Fruit fly (Drosophila melanogaster) whole organism, prepupa: ENCODE measurements around the gene Osi10a.

ENCODE experiments used
- Blimp-1 ChIP-seq: fragments of 200-800 bp; sonication (Bioruptor generic); optimal IDR thresholded peaks from 3 replicates; lab custom pipeline; 2017; ENCODE audit warnings: missing biosample characterization, missing genetic modification characterization, mild to moderate bottlenecking, moderate library complexity, missing genetic modification reagents
- CG10631 ChIP-seq: fragments of 200-800 bp; sonication (Bioruptor generic); optimal IDR thresholded peaks from 2 replicates; lab custom pipeline; 2016; ENCODE audit warnings: missing biosample characterization, missing genetic modification characterization
- CG11762 ChIP-seq: fragments of 200-800 bp; sonication (Bioruptor generic); optimal IDR thresholded peaks from 3 replicates; lab custom pipeline; 2016; ENCODE audit warnings: missing biosample characterization, missing genetic modification characterization; ENCODE audit not compliant: insufficient read depth
- CG15336 ChIP-seq: fragments of 200-800 bp; sonication (Bioruptor generic); IDR thresholded peaks from 2 replicates; pipeline ENCODE4 v1.3.6; 2022; ENCODE audit warnings: missing biosample characterization, missing genetic modification characterization
- CG1621 ChIP-seq: fragments of 200-800 bp; sonication (Bioruptor generic); optimal IDR thresholded peaks from 3 replicates; lab custom pipeline; 2018; ENCODE audit warnings: missing biosample characterization, mild to moderate bottlenecking, missing genetic modification characterization
- CG16779 ChIP-seq: fragments of 200-800 bp; sonication (Bioruptor generic); optimal IDR thresholded peaks from 3 replicates; lab custom pipeline; 2017; ENCODE audit warnings: missing biosample characterization, mild to moderate bottlenecking, missing genetic modification characterization
- CG3032 ChIP-seq: fragments of 200-800 bp; optimal IDR thresholded peaks from 2 replicates; lab custom pipeline; 2019; ENCODE audit warnings: missing biosample characterization, mild to moderate bottlenecking, missing genetic modification characterization, moderate library complexity
- CG31627 ChIP-seq: fragments of 200-800 bp; sonication (Bioruptor generic); optimal IDR thresholded peaks from 3 replicates; lab custom pipeline; 2016; ENCODE audit warnings: missing biosample characterization, missing genetic modification characterization
- CG32006 ChIP-seq: fragments of 200-800 bp; sonication (Bioruptor generic); optimal IDR thresholded peaks from 3 replicates; lab custom pipeline; 2017; ENCODE audit warnings: missing biosample characterization, mild to moderate bottlenecking, missing genetic modification characterization
- CG3919 ChIP-seq: fragments of 200-800 bp; sonication (Bioruptor generic); optimal IDR thresholded peaks from 3 replicates; lab custom pipeline; 2016; ENCODE audit warnings: missing biosample characterization, missing genetic modification characterization
- CG6163 ChIP-seq: fragments of 200-800 bp; sonication (Bioruptor generic); IDR thresholded peaks from 3 replicates; pipeline ENCODE4 v1.3.6; 2022; ENCODE audit warnings: missing biosample characterization, missing genetic modification characterization
- CG6276 ChIP-seq: fragments of 200-800 bp; sonication (Bioruptor generic); optimal IDR thresholded peaks from 2 replicates; lab custom pipeline; 2017; ENCODE audit warnings: missing biosample characterization, mild to moderate bottlenecking, missing genetic modification characterization
- CG8319 ChIP-seq: fragments of 200-800 bp; sonication (Bioruptor generic); optimal IDR thresholded peaks from 3 replicates; lab custom pipeline; 2016; ENCODE audit warnings: missing biosample characterization, missing genetic modification characterization
- CG8632 ChIP-seq: fragments of 200-800 bp; sonication (Bioruptor generic); optimal IDR thresholded peaks from 3 replicates; lab custom pipeline; 2016; ENCODE audit warnings: missing biosample characterization, missing genetic modification characterization
- Eip75B ChIP-seq: fragments of 200-800 bp; sonication (Bioruptor generic); optimal IDR thresholded peaks from 3 replicates; lab custom pipeline; 2016; ENCODE audit warnings: missing biosample characterization, missing genetic modification characterization
- Eip78C ChIP-seq: fragments of 200-800 bp; sonication (Bioruptor generic); peaks from one replicate; lab custom pipeline; 2016; ENCODE audit warnings: missing biosample characterization, missing genetic modification characterization
- Ets96B ChIP-seq: fragments of 200-800 bp; optimal IDR thresholded peaks from 2 replicates; lab custom pipeline; 2019; ENCODE audit warnings: missing biosample characterization, mild to moderate bottlenecking, missing genetic modification characterization, moderate library complexity
- Hr39 ChIP-seq: fragments of 200-800 bp; sonication (Bioruptor generic); optimal IDR thresholded peaks from 2 replicates; lab custom pipeline; 2016; ENCODE audit warnings: missing biosample characterization, missing genetic modification characterization
- Hr4 ChIP-seq: fragments of 200-800 bp; sonication (Bioruptor generic); optimal IDR thresholded peaks from 3 replicates; lab custom pipeline; 2016; ENCODE audit warnings: missing biosample characterization, missing genetic modification characterization
- Lpt ChIP-seq: fragments of 200-800 bp; sonication (Bioruptor generic); optimal IDR thresholded peaks from 3 replicates; lab custom pipeline; 2016; ENCODE audit warnings: missing biosample characterization, missing genetic modification characterization
- Sox14 ChIP-seq: fragments of 200-800 bp; sonication (Bioruptor generic); optimal IDR thresholded peaks from 3 replicates; lab custom pipeline; 2016; ENCODE audit warnings: missing biosample characterization, missing genetic modification characterization
- achi ChIP-seq: fragments of 200-800 bp; sonication (Bioruptor generic); optimal IDR thresholded peaks from 3 replicates; lab custom pipeline; 2016; ENCODE audit warnings: missing biosample characterization, missing genetic modification characterization
- dsx ChIP-seq: fragments of 200-800 bp; optimal IDR thresholded peaks from 3 replicates; lab custom pipeline; 2019; ENCODE audit warnings: missing biosample characterization, mild to moderate bottlenecking, missing genetic modification characterization, moderate library complexity; ENCODE audit not compliant: poor library complexity, severe bottlenecking
- eg ChIP-seq: fragments of 200-800 bp; sonication (Bioruptor generic); IDR thresholded peaks from 3 replicates; pipeline ENCODE4 v1.3.6; 2022; ENCODE audit warnings: missing biosample characterization, missing genetic modification characterization
- esn ChIP-seq: fragments of 200-800 bp; sonication (Bioruptor generic); optimal IDR thresholded peaks from 2 replicates; lab custom pipeline; 2016; ENCODE audit warnings: missing biosample characterization, mild to moderate bottlenecking, missing genetic modification characterization, moderate library complexity
- fd59A ChIP-seq: fragments of 200-800 bp; sonication (Bioruptor generic); optimal IDR thresholded peaks from 2 replicates; lab custom pipeline; 2017; ENCODE audit warnings: missing biosample characterization, mild to moderate bottlenecking, missing genetic modification characterization, missing genetic modification reagents
- fkh ChIP-seq: fragments of 200-800 bp; sonication (Bioruptor generic); optimal IDR thresholded peaks from 3 replicates; lab custom pipeline; 2017; ENCODE audit warnings: missing biosample characterization, mild to moderate bottlenecking, missing genetic modification characterization, moderate library complexity
- net ChIP-seq: fragments of 200-800 bp; sonication (Bioruptor generic); optimal IDR thresholded peaks from 3 replicates; lab custom pipeline; 2016; ENCODE audit warnings: missing biosample characterization, missing genetic modification characterization
- pdm3 ChIP-seq: fragments of 200-800 bp; sonication (Bioruptor generic); optimal IDR thresholded peaks from 3 replicates; lab custom pipeline; 2016; ENCODE audit warnings: missing biosample characterization, missing genetic modification characterization
- spab ChIP-seq: fragments of 200-800 bp; sonication (Bioruptor generic); optimal IDR thresholded peaks from 2 replicates; lab custom pipeline; 2017; ENCODE audit warnings: missing biosample characterization, mild to moderate bottlenecking, missing genetic modification characterization, missing genetic modification reagents
- svp ChIP-seq: fragments of 200-800 bp; sonication (Bioruptor generic); peaks from one replicate; lab custom pipeline; 2016; ENCODE audit warnings: missing biosample characterization, missing genetic modification characterization
- topi ChIP-seq: fragments of 200-800 bp; sonication (Bioruptor generic); optimal IDR thresholded peaks from 3 replicates; lab custom pipeline; 2016; ENCODE audit warnings: missing biosample characterization, missing genetic modification characterization

The Osi10a gene

dm6 chr3R:6304947-6305346, 41.2 kb downstream of the Osi10a start, which contains the start of gene Osi16:
Gene Osi16, plus strand, starts transcription at chr3R:6305247.
- TF ChIP-seq pdm3 (GFP tag; lab: Kevin White, UChicago): no peak
- TF ChIP-seq CG31627 (GFP tag; lab: Kevin White, UChicago): no peak
- no peak for TF ChIP-seq CG1621 (tag; lab: Kevin White, UChicago)
- TF ChIP-seq CG3032: no peak
- no peak for TF ChIP-seq CG32006

- TF ChIP-seq net (GFP tag; lab: Kevin White, UChicago): no peak
- no peak for TF ChIP-seq CG15336 (GFP tag; lab: Robert Waterston, UW)
- no peak for TF ChIP-seq Eip78C (GFP tag; lab: Kevin White, UChicago)
- TF ChIP-seq CG6276 (GFP tag; lab: Kevin White, UChicago): no peak
- TF ChIP-seq CG10631 (GFP tag; lab: Kevin White, UChicago): no peak
- no peak for TF ChIP-seq fd59A (GFP tag; lab: Kevin White, UChicago)
- TF ChIP-seq CG32006: no peak
- no peak for TF ChIP-seq CG8319
- TF ChIP-seq Lpt (GFP tag; lab: Kevin White, UChicago): no peak
- no peak for TF ChIP-seq Hr39 (GFP tag; lab: Kevin White, UChicago)
- no peak for TF ChIP-seq topi (GFP tag; lab: Kevin White, UChicago)
- TF ChIP-seq Blimp-1: no peak
- TF ChIP-seq svp (GFP tag; lab: Kevin White, UChicago): no peak
- no peak for TF ChIP-seq esn (GFP tag; lab: Kevin White, UChicago)
Observed at dm6 chr3R:6306584-6306983, 42.8 kb downstream of the Osi10a start, which contains the start of gene CG46026. Gene CG46026, plus strand, starts transcription at chr3R:6306884.

dm6 chr3R:6309676-6310075, 45.9 kb downstream of the Osi10a start, which contains the start of gene CG31560:
Gene CG31560, plus strand, starts transcription at chr3R:6309976.
- TF ChIP-seq fkh (GFP tag; lab: Kevin White, UChicago): no peak
- no peak for TF ChIP-seq CG10631 (GFP tag; lab: Kevin White, UChicago)
- TF ChIP-seq dsx (GFP tag; lab: Kevin White, UChicago): no peak
- no peak for TF ChIP-seq fd59A (GFP tag; lab: Kevin White, UChicago)
- TF ChIP-seq CG1621 (tag; lab: Kevin White, UChicago): no peak
- TF ChIP-seq CG31627 (GFP tag; lab: Kevin White, UChicago): no peak
- TF ChIP-seq eg (GFP tag; lab: Robert Waterston, UW): no peak
- TF ChIP-seq CG3919 (GFP tag; lab: Kevin White, UChicago): no peak
- no peak for TF ChIP-seq CG8319
- TF ChIP-seq CG6163 (GFP tag; lab: Robert Waterston, UW): no peak
- no peak for TF ChIP-seq spab (GFP tag; lab: Kevin White, UChicago)
- TF ChIP-seq Ets96B (tag; lab: Kevin White, UChicago): no peak
- no peak for TF ChIP-seq CG16779 (tag; lab: Kevin White, UChicago)
- TF ChIP-seq CG15336 (GFP tag; lab: Robert Waterston, UW): no peak
- no peak for TF ChIP-seq Sox14 (GFP tag; lab: Kevin White, UChicago)
- no peak for TF ChIP-seq CG8632 (GFP tag; lab: Kevin White, UChicago)
- TF ChIP-seq, all 60 proteins: peak for 0

- TF ChIP-seq CG8319 (no peak), Blimp-1 (peak; percentile 89), Hr4 (GFP tag; lab: Kevin White, UChicago) (no peak), Eip75B (peak; percentile 52), eg (GFP tag; lab: Robert Waterston, UW) (no peak), achi (GFP tag; lab: Kevin White, UChicago) (no peak), CG11762 (GFP tag; lab: Kevin White, UChicago) (no peak)
Observed at dm6 chr3R:6311641-6312259, 48.0 kb downstream of the Osi10a start, which contains the start of gene Osi17. Gene Osi17, plus strand, starts transcription at chr3R:6311772.
